Fruit fly (Drosophila melanogaster) whole organism, adult: Measurements from ENCODE around the gene Polr2H.

Experiments used
- CG12768 ChIP-seq: fragments of 200-800 bp; sonication (Bioruptor generic); optimal IDR thresholded peaks from 2 replicates; lab custom pipeline; 2017; ENCODE audit warnings: missing biosample characterization, missing genetic modification characterization, mild to moderate bottlenecking, moderate library complexity, missing genetic modification reagents
- cnc ChIP-seq, 2 experiments: fragments of >200 bp; optimal IDR thresholded peaks; 2 replicates each; lab custom pipeline; 2017

DNA sequence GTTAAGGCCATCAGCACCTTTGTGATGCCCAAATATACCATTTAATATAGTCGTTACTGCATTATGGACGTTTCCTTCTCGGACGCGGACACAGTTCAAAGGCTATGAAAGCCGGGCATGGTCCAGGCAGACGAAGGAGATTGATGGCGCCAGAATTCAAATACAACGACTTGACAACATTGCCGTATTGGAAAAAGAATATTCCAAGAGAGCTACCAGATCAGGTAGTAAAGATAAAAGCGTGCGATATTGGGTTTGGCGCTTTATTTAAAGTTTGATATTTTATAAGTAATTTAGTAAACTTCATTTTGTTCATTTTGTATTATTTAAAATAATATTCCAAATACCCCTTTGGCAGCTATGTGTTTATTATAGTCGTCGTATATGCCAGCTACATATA, 45.1 kb downstream of the Polr2H start:
- TF ChIP-seq CG12768 (no peak), cnc (optimal IDR thresholded peaks at IDR 0.05; lab: Kevin White, UChicago) (no peak)
